Worm (Caenorhabditis elegans) whole organism, L1 larva: ENCODE measurements around the gene srh-229.

Source experiments
- isw-1 ChIP-seq: fragments of 200-800 bp; sonication (Bioruptor generic); IDR thresholded peaks from 2 replicates; pipeline ENCODE4 v1.3.6; 2022; ENCODE audit warnings: missing genetic modification characterization, missing compliant biosample characterization
- nhr-77 ChIP-seq: fragments of 150-350 bp; optimal IDR thresholded peaks from 2 replicates; lab custom pipeline; 2014; ENCODE audit warnings: missing biosample characterization, missing genetic modification characterization
- snpc-4 ChIP-seq: fragments of 150-350 bp; optimal IDR thresholded peaks from 2 replicates; lab custom pipeline; 2014; ENCODE audit warnings: missing biosample characterization, missing genetic modification characterization

DNA sequence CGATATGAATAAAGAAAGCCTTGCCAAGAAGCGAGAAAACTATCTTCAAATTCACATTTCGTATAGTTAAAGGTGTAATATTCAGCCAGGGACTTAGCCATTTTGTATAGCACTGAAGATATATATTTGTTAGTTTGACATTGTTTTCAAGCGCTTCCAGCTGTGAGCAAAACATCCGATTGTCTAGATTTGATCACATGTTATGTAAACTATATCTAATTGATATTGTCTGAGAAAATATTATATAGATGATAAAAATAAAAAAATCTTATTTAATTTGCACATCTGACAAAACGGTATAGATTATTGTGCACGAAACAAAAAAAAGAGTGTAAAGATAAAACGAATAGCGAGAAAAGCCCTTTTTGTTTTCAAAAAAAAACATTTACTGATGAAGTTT is 39.5 kb downstream of the srh-229 start, which contains the start of gene srh-89:
- TF ChIP-seq snpc-4 = no peak
- TF ChIP-seq nhr-77 (tag; lab: Kevin White, UChicago) = no peak
- no peak for TF ChIP-seq isw-1 (GFP tag; lab: Robert Waterston, UW)
